Worm (Caenorhabditis elegans): Measurements from ENCODE around the gene set-30.

The set-30 gene

DNA sequence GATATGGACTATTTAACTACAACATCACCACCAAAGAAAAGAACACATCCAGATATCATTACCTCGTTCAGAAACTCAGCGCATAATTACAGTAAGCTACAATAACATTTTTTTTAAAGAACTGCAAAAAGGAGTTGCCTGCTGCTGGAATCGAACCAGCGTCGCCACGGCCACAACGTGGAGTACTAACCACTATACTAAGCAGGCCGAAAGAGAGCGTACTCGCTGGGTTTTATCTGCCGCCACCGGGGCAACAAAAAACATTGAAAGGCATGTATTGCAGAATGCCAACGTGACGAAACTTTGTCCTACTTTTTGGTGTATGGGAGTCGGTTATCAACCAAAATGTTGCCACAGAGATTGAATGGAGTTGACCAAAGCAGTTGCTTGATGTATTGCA is 23.6 kb downstream of the set-30 start (continued):
- TF ChIP-seq lsy-2 (tag; optimal IDR thresholded peaks at IDR 0.05) = peak in 1 of 2 experiments; percentile 59
- TF ChIP-seq Y48G9A.11 (GFP tag; IDR thresholded peaks at IDR 0.05) = no peak; the same call in 1 of the 2 replicates
- peak; percentile 79 for TF ChIP-seq dve-1 (tag; optimal IDR thresholded peaks at IDR 0.05; ENCODE audit: insufficient read depth)
- no peak for TF ChIP-seq jun-1 (tag; optimal IDR thresholded peaks at IDR 0.05)
- TF ChIP-seq mdl-1 (tag; optimal IDR thresholded peaks at IDR 0.05) = peak in 1 of 2 experiments; percentile 46
- TF ChIP-seq D1046.2 (GFP tag; IDR thresholded peaks at IDR 0.05) = no peak
- no peak for TF ChIP-seq R02D3.7 (tag; optimal IDR thresholded peaks at IDR 0.05)
- no peak for TF ChIP-seq mxl-2 (GFP tag; conservative IDR thresholded peaks at IDR 0.05)
- TF ChIP-seq fos-1 (tag; optimal IDR thresholded peaks at IDR 0.05) = no peak
- TF ChIP-seq nhr-77 (tag; optimal IDR thresholded peaks at IDR 0.05) = peak; percentile 33
- peak; percentile 87 for TF ChIP-seq snpc-1.2 (GFP tag; IDR thresholded peaks at IDR 0.05)
- TF ChIP-seq spr-3 (GFP tag; optimal IDR thresholded peaks at IDR 0.05) = no peak
- TF ChIP-seq Y105C5A.15 (GFP tag; IDR thresholded peaks at IDR 0.05) = 0 out of 2 replicates have a peak, but pooled peaks have one; percentile 49
- peak; percentile 82 for TF ChIP-seq tra-1 (GFP tag; IDR thresholded peaks at IDR 0.05)
- peak; percentile 82 for TF ChIP-seq duxl-1 (tag; optimal IDR thresholded peaks at IDR 0.05; ENCODE audit: poor library complexity)
- TF ChIP-seq Y75B8A.6 (GFP tag; IDR thresholded peaks at IDR 0.05) = peak; percentile 61; the same call in 1 of the 2 replicates
- TF ChIP-seq ztf-7 (tag; optimal IDR thresholded peaks at IDR 0.05) = peak; percentile 52
- TF ChIP-seq aha-1 (tag) = no peak
- no peak for TF ChIP-seq ceh-82 (tag; optimal IDR thresholded peaks at IDR 0.05)
- TF ChIP-seq skn-1 (tag; optimal IDR thresholded peaks at IDR 0.05) = no peak
- TF ChIP-seq daf-16 (GFP tag; optimal IDR thresholded peaks at IDR 0.05) = peak in 1 of 2 experiments; percentile 46
- no peak for TF ChIP-seq daf-16 (tag; optimal IDR thresholded peaks at IDR 0.05)
- no peak for TF ChIP-seq nhr-10 (tag; optimal IDR thresholded peaks at IDR 0.05)
- no peak for TF ChIP-seq daf-12 (tag; optimal IDR thresholded peaks at IDR 0.05)
- no peak for TF ChIP-seq aly-2 (tag; optimal IDR thresholded peaks at IDR 0.05)
- no peak for TF ChIP-seq lin-29 (GFP tag; IDR thresholded peaks at IDR 0.05)
- TF ChIP-seq T26A8.4 (GFP tag; IDR thresholded peaks at IDR 0.05) = peak; percentile 78
- TF ChIP-seq F37D6.2 (tag; optimal IDR thresholded peaks at IDR 0.05) = peak; percentile 35
- peak in 1 of 2 experiments; percentile 97 for TF ChIP-seq unc-62 (GFP tag; optimal IDR thresholded peaks at IDR 0.05 in 1 of 2)
- no peak for TF ChIP-seq unc-62 (tag; optimal IDR thresholded peaks at IDR 0.05)
- TF ChIP-seq zfp-2 (tag; optimal IDR thresholded peaks at IDR 0.05) = no peak
- TF ChIP-seq dmd-6 (GFP tag; IDR thresholded peaks at IDR 0.05) = peak; percentile 65
- peak; percentile 88 for TF ChIP-seq daf-19 (GFP tag; conservative IDR thresholded peaks at IDR 0.05)
- TF ChIP-seq ceh-44 (GFP tag; IDR thresholded peaks at IDR 0.05) = 0 out of 2 replicates have a peak, but pooled peaks have one; percentile 21
- TF ChIP-seq daf-8 (GFP tag; IDR thresholded peaks at IDR 0.05) = no peak
- TF ChIP-seq dmd-8 (GFP tag; IDR thresholded peaks at IDR 0.05) = peak; percentile 86
- TF ChIP-seq egl-43 (GFP tag; IDR thresholded peaks at IDR 0.05) = peak; percentile 88
- peak in 1 of 2 experiments; percentile 87; a peak in 1 of 4 replicates for TF ChIP-seq madf-5 (GFP tag; IDR thresholded peaks at IDR 0.05)
- TF ChIP-seq dpl-1 (GFP tag; optimal IDR thresholded peaks at IDR 0.05) = peak; percentile 3
- TF ChIP-seq mxl-3 (GFP tag; optimal IDR thresholded peaks at IDR 0.05) = peak; percentile 54
- peak; percentile 56 for TF ChIP-seq nhr-11 (tag; optimal IDR thresholded peaks at IDR 0.05)
- no peak for TF ChIP-seq pqm-1 (tag; optimal IDR thresholded peaks at IDR 0.05)
- TF ChIP-seq egl-27 (tag; optimal IDR thresholded peaks at IDR 0.05) = no peak
- no peak for TF ChIP-seq nhr-237 (tag; optimal IDR thresholded peaks at IDR 0.05)
- peak; percentile 24 for TF ChIP-seq nhr-48 (tag; optimal IDR thresholded peaks at IDR 0.05)
- TF ChIP-seq ceh-32 (tag; optimal IDR thresholded peaks at IDR 0.05; ENCODE audit: poor library complexity) = no peak
- TF ChIP-seq ZK546.5 (tag; optimal IDR thresholded peaks at IDR 0.05) = no peak
- TF ChIP-seq ceh-20 (GFP tag; IDR thresholded peaks at IDR 0.05) = peak; percentile 72; the same call in 1 of the 2 replicates
- TF ChIP-seq lin-13 (GFP tag; optimal IDR thresholded peaks at IDR 0.05) = peak; percentile 19
- TF ChIP-seq ceh-62 (tag; optimal IDR thresholded peaks at IDR 0.05) = no peak
- TF ChIP-seq ctbp-1 (GFP tag; IDR thresholded peaks at IDR 0.05) = peak; percentile 79
- peak; percentile 86 for TF ChIP-seq mes-2 (tag; optimal IDR thresholded peaks at IDR 0.05; ENCODE audit: poor library complexity, severe bottlenecking)
- TF ChIP-seq mep-1 (tag; optimal IDR thresholded peaks at IDR 0.05) = peak; percentile 78

Measured in whole organism, L4 larva.